1 fruit fly cellular context compared by ENCODE assay signal in the genomic region with DNA sequence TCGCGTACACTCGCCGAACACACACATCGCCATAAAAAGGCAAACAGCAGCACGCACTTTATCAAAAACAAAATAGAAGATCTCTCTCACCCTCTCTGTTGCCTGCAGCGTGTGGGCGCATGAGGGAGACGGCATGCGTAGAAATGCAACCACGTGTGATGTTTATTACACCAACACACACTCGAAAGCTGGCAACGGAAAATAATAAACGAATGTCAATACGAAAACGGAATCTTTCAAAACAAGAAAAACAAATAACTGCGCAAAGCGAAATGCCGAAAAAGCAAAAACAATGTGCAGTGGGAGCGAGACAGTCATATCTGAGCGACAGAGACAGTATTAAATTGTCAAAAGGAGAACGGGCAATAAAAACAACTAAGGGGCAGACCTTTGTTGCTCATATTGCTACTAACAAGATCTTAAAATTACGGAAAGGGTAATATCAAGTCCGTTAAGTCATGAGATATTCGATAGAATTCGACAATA.
A peak's percentile ranks its signal among the peaks of the same experiment; 100 is the strongest.
TF ChIP-seq lines count a peak whose summit lies in the region.

No protein-coding gene starts in this region.

TF ChIP-seq in whole organism, embryonic, 481 proteins besides CTCF, POLR2A, EP300 and RAD21 (continued from another document and continues in another):
- TF ChIP-seq CG10147 (GFP tag; optimal IDR thresholded peaks at IDR 0.05; lab: Kevin White, UChicago) (peak; percentile 63), Usf (GFP tag; optimal IDR thresholded peaks at IDR 0.05; lab: Kevin White, UChicago) (peak; percentile 71), Lhr (GFP tag; optimal IDR thresholded peaks at IDR 0.05; lab: Kevin White, UChicago) (peak; percentile 75), CG43689 (GFP tag; IDR thresholded peaks at IDR 0.05; lab: Robert Waterston, UW) (no peak), Doc2 (GFP tag; IDR thresholded peaks at IDR 0.05; lab: Robert Waterston, UW) (no peak), usp (GFP tag; optimal IDR thresholded peaks at IDR 0.05; lab: Kevin White, UChicago) (no peak), CG10209 (GFP tag; optimal IDR thresholded peaks at IDR 0.05; lab: Kevin White, UChicago) (peak; percentile 90), Nf-YA (GFP tag; IDR thresholded peaks at IDR 0.05; lab: Robert Waterston, UW) (no peak), BtbVII (GFP tag; optimal IDR thresholded peaks at IDR 0.05; lab: Kevin White, UChicago) (peak; percentile 76), gcm (GFP tag; optimal IDR thresholded peaks at IDR 0.05; lab: Kevin White, UChicago) (peak; percentile 84), Neu2 (GFP tag; optimal IDR thresholded peaks at IDR 0.05; lab: Kevin White, UChicago; ENCODE audit: borderline replicate concordance) (peak; percentile 69), Doc3 (GFP tag; IDR thresholded peaks at IDR 0.05; lab: Robert Waterston, UW; ENCODE audit: partially characterized antibody) (no peak), CG17568 (GFP tag; optimal IDR thresholded peaks at IDR 0.05; lab: Kevin White, UChicago) (peak; percentile 83), h (optimal IDR thresholded peaks at IDR 0.05; lab: Kevin White, UChicago) (no peak), CG7556 (GFP tag; optimal IDR thresholded peaks at IDR 0.05; lab: Kevin White, UChicago) (peak; percentile 32), phol (tag; optimal IDR thresholded peaks at IDR 0.05; lab: Kevin White, UChicago) (no peak), slbo (GFP tag; IDR thresholded peaks at IDR 0.05; lab: Robert Waterston, UW) (no peak), CG15269 (tag; optimal IDR thresholded peaks at IDR 0.05; lab: Kevin White, UChicago) (no peak), gcm2 (GFP tag; optimal IDR thresholded peaks at IDR 0.05; lab: Kevin White, UChicago) (peak; percentile 42), CG15011 (GFP tag; optimal IDR thresholded peaks at IDR 0.05; lab: Kevin White, UChicago) (peak; percentile 79), nmo (GFP tag; optimal IDR thresholded peaks at IDR 0.05; lab: Kevin White, UChicago) (no peak), Taf1 (GFP tag; IDR thresholded peaks at IDR 0.05; lab: Robert Waterston, UW) (no peak), CG10959 (GFP tag; IDR thresholded peaks at IDR 0.05; lab: Robert Waterston, UW) (no peak), CG9609 (GFP tag; optimal IDR thresholded peaks at IDR 0.05; lab: Kevin White, UChicago) (peak; percentile 52), Side (GFP tag; optimal IDR thresholded peaks at IDR 0.05; lab: Kevin White, UChicago) (peak; percentile 83), NK7.1 (GFP tag; optimal IDR thresholded peaks at IDR 0.05; lab: Kevin White, UChicago) (peak; percentile 87), CG7357 (GFP tag; IDR thresholded peaks at IDR 0.05; lab: Robert Waterston, UW) (no peak), Drgx (GFP tag; IDR thresholded peaks at IDR 0.05; lab: Robert Waterston, UW) (no peak), caup (GFP tag; optimal IDR thresholded peaks at IDR 0.05; lab: Kevin White, UChicago; ENCODE audit: severe bottlenecking) (peak; percentile 84), CG2129 (GFP tag; IDR thresholded peaks at IDR 0.05; lab: Robert Waterston, UW; ENCODE audit: partially characterized antibody) (no peak), Scr (GFP tag; IDR thresholded peaks at IDR 0.05; lab: Robert Waterston, UW; ENCODE audit: partially characterized antibody) (no peak), Hsf (GFP tag; optimal IDR thresholded peaks at IDR 0.05; lab: Kevin White, UChicago) (no peak), CG15073 (GFP tag; optimal IDR thresholded peaks at IDR 0.05; lab: Kevin White, UChicago) (no peak), sisA (GFP tag; IDR thresholded peaks at IDR 0.05; lab: Robert Waterston, UW) (no peak), dan (GFP tag; IDR thresholded peaks at IDR 0.05; lab: Robert Waterston, UW) (no peak), HmgD (GFP tag; optimal IDR thresholded peaks at IDR 0.05; lab: Kevin White, UChicago) (peak; percentile 56), CG5180 (GFP tag; optimal IDR thresholded peaks at IDR 0.05; lab: Kevin White, UChicago) (peak; percentile 83), sqz (GFP tag; optimal IDR thresholded peaks at IDR 0.05; lab: Kevin White, UChicago) (peak; percentile 87), C15 (GFP tag; IDR thresholded peaks at IDR 0.05; lab: Robert Waterston, UW) (no peak), ttk (GFP tag; IDR thresholded peaks at IDR 0.05; lab: Robert Waterston, UW) (no peak), CG5953 (GFP tag; IDR thresholded peaks at IDR 0.05; lab: Robert Waterston, UW) (no peak), CG3726 (GFP tag; IDR thresholded peaks at IDR 0.05; lab: Robert Waterston, UW) (no peak), vnd (GFP tag; IDR thresholded peaks at IDR 0.05; lab: Robert Waterston, UW; ENCODE audit: partially characterized antibody) (no peak), crp (GFP tag; optimal IDR thresholded peaks at IDR 0.05; lab: Kevin White, UChicago) (peak in 1 of 2 experiments; percentile 31), CG4404 (GFP tag; IDR thresholded peaks at IDR 0.05; lab: Robert Waterston, UW) (no peak), CG31441 (GFP tag; IDR thresholded peaks at IDR 0.05; lab: Robert Waterston, UW) (no peak), Mes4 (GFP tag; optimal IDR thresholded peaks at IDR 0.05; lab: Kevin White, UChicago) (peak; percentile 92), scrt (GFP tag; optimal IDR thresholded peaks at IDR 0.05; lab: Kevin White, UChicago) (peak; percentile 76), lmd (GFP tag; IDR thresholded peaks at IDR 0.05; lab: Robert Waterston, UW) (no peak), so (GFP tag; IDR thresholded peaks at IDR 0.05; lab: Robert Waterston, UW) (no peak), CG4854 (GFP tag; optimal IDR thresholded peaks at IDR 0.05; lab: Kevin White, UChicago) (peak; percentile 74), CG12391 (tag; optimal IDR thresholded peaks at IDR 0.05; lab: Kevin White, UChicago) (peak; percentile 13), E2f2 (GFP tag; IDR thresholded peaks at IDR 0.05; lab: Robert Waterston, UW) (no peak), CG6683 (GFP tag; optimal IDR thresholded peaks at IDR 0.05; lab: Kevin White, UChicago) (peak; percentile 85), Xbp1 (GFP tag; optimal IDR thresholded peaks at IDR 0.05; lab: Kevin White, UChicago) (peak; percentile 12), Fer1 (GFP tag; optimal IDR thresholded peaks at IDR 0.05; lab: Kevin White, UChicago) (peak; percentile 87), da (GFP tag; optimal IDR thresholded peaks at IDR 0.05; lab: Kevin White, UChicago) (peak; percentile 87), CG7839 (tag; optimal IDR thresholded peaks at IDR 0.05; lab: Kevin White, UChicago) (no peak), CG9437 (GFP tag; optimal IDR thresholded peaks at IDR 0.05; lab: Kevin White, UChicago) (peak; percentile 6), CG8290 (GFP tag; optimal IDR thresholded peaks at IDR 0.05; lab: Kevin White, UChicago) (peak; percentile 80), CG8290 (tag; optimal IDR thresholded peaks at IDR 0.05; lab: Kevin White, UChicago) (peak; percentile 71 to 93), CG18599 (GFP tag; optimal IDR thresholded peaks at IDR 0.05; lab: Kevin White, UChicago) (peak; percentile 88), stc (GFP tag; IDR thresholded peaks at IDR 0.05; lab: Robert Waterston, UW) (no peak), ci (GFP tag; IDR thresholded peaks at IDR 0.05; lab: Robert Waterston, UW) (no peak), gro (GFP tag; optimal IDR thresholded peaks at IDR 0.05; lab: Kevin White, UChicago) (peak; percentile 55), amos (GFP tag; IDR thresholded peaks at IDR 0.05; lab: Robert Waterston, UW; ENCODE audit: partially characterized antibody) (no peak), CG34224 (GFP tag; IDR thresholded peaks at IDR 0.05; lab: Robert Waterston, UW; ENCODE audit: partially characterized antibody) (no peak), Sry-β (GFP tag; optimal IDR thresholded peaks at IDR 0.05; lab: Kevin White, UChicago) (peak; percentile 66), otp (GFP tag; IDR thresholded peaks at IDR 0.05; lab: Robert Waterston, UW) (no peak), sug (tag; optimal IDR thresholded peaks at IDR 0.05; lab: Kevin White, UChicago) (peak; percentile 82), gfzf (GFP tag; optimal IDR thresholded peaks at IDR 0.05; lab: Kevin White, UChicago) (peak; percentile 16), CG12219 (GFP tag; optimal IDR thresholded peaks at IDR 0.05; lab: Kevin White, UChicago) (peak; percentile 81), bcd (GFP tag; optimal IDR thresholded peaks at IDR 0.05; lab: Kevin White, UChicago) (peak; percentile 63), hb (GFP tag; IDR thresholded peaks at IDR 0.05; lab: Robert Waterston, UW; ENCODE audit: partially characterized antibody) (no peak), gem (tag; optimal IDR thresholded peaks at IDR 0.05; lab: Kevin White, UChicago) (peak; percentile 43), CG7786 (GFP tag; optimal IDR thresholded peaks at IDR 0.05; lab: Kevin White, UChicago) (peak; percentile 66), croc (GFP tag; conservative IDR thresholded peaks at IDR 0.05; lab: Robert Waterston, UW) (no peak), CG16815 (GFP tag; optimal IDR thresholded peaks at IDR 0.05; lab: Kevin White, UChicago) (no peak), CG8281 (tag; optimal IDR thresholded peaks at IDR 0.05; lab: Kevin White, UChicago) (peak; percentile 80), Bteb2 (GFP tag; optimal IDR thresholded peaks at IDR 0.05; lab: Kevin White, UChicago) (peak; percentile 45), fd64A (GFP tag; optimal IDR thresholded peaks at IDR 0.05; lab: Kevin White, UChicago) (peak; percentile 96), CG9817 (tag; optimal IDR thresholded peaks at IDR 0.05; lab: Kevin White, UChicago) (peak; percentile 20), ATbp (GFP tag; optimal IDR thresholded peaks at IDR 0.05; lab: Kevin White, UChicago) (peak; percentile 97), CG2120 (GFP tag; optimal IDR thresholded peaks at IDR 0.05; lab: Kevin White, UChicago) (no peak), tll (GFP tag; optimal IDR thresholded peaks at IDR 0.05; lab: Kevin White, UChicago) (peak in 1 of 2 experiments; percentile 96), emc (GFP tag; optimal IDR thresholded peaks at IDR 0.05; lab: Kevin White, UChicago) (peak; percentile 11), MESR4 (GFP tag; optimal IDR thresholded peaks at IDR 0.05; lab: Kevin White, UChicago) (peak; percentile 24), wek (GFP tag; optimal IDR thresholded peaks at IDR 0.05; lab: Kevin White, UChicago) (peak; percentile 88), Ravus (GFP tag; IDR thresholded peaks at IDR 0.05; lab: Robert Waterston, UW) (no peak), CG8765 (GFP tag; IDR thresholded peaks at IDR 0.05; lab: Robert Waterston, UW) (no peak), Pdp1 (GFP tag; optimal IDR thresholded peaks at IDR 0.05; lab: Kevin White, UChicago) (peak; percentile 34 to 51), Asciz (GFP tag; optimal IDR thresholded peaks at IDR 0.05; lab: Kevin White, UChicago) (peak; percentile 91), Med (GFP tag; lab: Kevin White, UChicago) (peak; percentile 97), hbn (GFP tag; IDR thresholded peaks at IDR 0.05; lab: Robert Waterston, UW; ENCODE audit: partially characterized antibody) (no peak), ind (GFP tag; optimal IDR thresholded peaks at IDR 0.05; lab: Kevin White, UChicago) (no peak), Dll (GFP tag; IDR thresholded peaks at IDR 0.05; lab: Robert Waterston, UW; ENCODE audit: partially characterized antibody) (no peak), CG10543 (GFP tag; optimal IDR thresholded peaks at IDR 0.05; lab: Kevin White, UChicago) (peak; percentile 94), abd-A (tag; optimal IDR thresholded peaks at IDR 0.05; lab: Kevin White, UChicago) (peak; percentile 98), CG17385 (GFP tag; optimal IDR thresholded peaks at IDR 0.05; lab: Kevin White, UChicago) (peak; percentile 53), CG3847 (GFP tag; IDR thresholded peaks at IDR 0.05; lab: Robert Waterston, UW) (no peak), danr (GFP tag; IDR thresholded peaks at IDR 0.05; lab: Robert Waterston, UW) (no peak), CG14050 (GFP tag; IDR thresholded peaks at IDR 0.05; lab: Robert Waterston, UW) (no peak), tx (GFP tag; optimal IDR thresholded peaks at IDR 0.05; lab: Kevin White, UChicago) (peak; percentile 60), PHDP (tag; optimal IDR thresholded peaks at IDR 0.05; lab: Kevin White, UChicago) (peak; percentile 61), CG10267 (tag; optimal IDR thresholded peaks at IDR 0.05; lab: Kevin White, UChicago) (peak; percentile 27), CG15696 (tag; optimal IDR thresholded peaks at IDR 0.05; lab: Kevin White, UChicago) (peak; percentile 90), btn (GFP tag; optimal IDR thresholded peaks at IDR 0.05; lab: Kevin White, UChicago) (peak; percentile 86), HmgZ (tag; optimal IDR thresholded peaks at IDR 0.05; lab: Kevin White, UChicago) (peak; percentile 91), Poxn (GFP tag; IDR thresholded peaks at IDR 0.05; lab: Robert Waterston, UW) (no peak), Ets97D (GFP tag; optimal IDR thresholded peaks at IDR 0.05; lab: Kevin White, UChicago) (peak; percentile 59), sna (GFP tag; IDR thresholded peaks at IDR 0.05; lab: Robert Waterston, UW; ENCODE audit: partially characterized antibody) (no peak), CG34422 (GFP tag; IDR thresholded peaks at IDR 0.05; lab: Robert Waterston, UW) (no peak), Chrac-16 (GFP tag; optimal IDR thresholded peaks at IDR 0.05; lab: Kevin White, UChicago) (no peak), dmrt11E (tag; optimal IDR thresholded peaks at IDR 0.05; lab: Kevin White, UChicago) (peak; percentile 71), crc (GFP tag; optimal IDR thresholded peaks at IDR 0.05; lab: Kevin White, UChicago) (peak; percentile 55), CG16863 (GFP tag; optimal IDR thresholded peaks at IDR 0.05; lab: Kevin White, UChicago) (peak; percentile 89), Atf6 (GFP tag; IDR thresholded peaks at IDR 0.05; lab: Robert Waterston, UW) (no peak), Atf3 (GFP tag; optimal IDR thresholded peaks at IDR 0.05; lab: Kevin White, UChicago) (peak; percentile 74), CG8478 (optimal IDR thresholded peaks at IDR 0.05; lab: Kevin White, UChicago) (peak; percentile 86), CG42726 (GFP tag; IDR thresholded peaks at IDR 0.05; lab: Robert Waterston, UW; ENCODE audit: partially characterized antibody) (no peak), Antp (GFP tag; optimal IDR thresholded peaks at IDR 0.05; lab: Kevin White, UChicago) (peak; percentile 41), zen2 (GFP tag; IDR thresholded peaks at IDR 0.05; lab: Robert Waterston, UW; ENCODE audit: partially characterized antibody) (no peak), vfl (GFP tag; optimal IDR thresholded peaks at IDR 0.05; lab: Kevin White, UChicago) (no peak), CG13424 (tag; optimal IDR thresholded peaks at IDR 0.05; lab: Kevin White, UChicago) (peak; percentile 57), luna (GFP tag; optimal IDR thresholded peaks at IDR 0.05; lab: Kevin White, UChicago) (peak; percentile 66), wdn (GFP tag; IDR thresholded peaks at IDR 0.05; lab: Robert Waterston, UW) (no peak), CG1832 (GFP tag; optimal IDR thresholded peaks at IDR 0.05; lab: Kevin White, UChicago) (peak; percentile 88), CG18011 (GFP tag; optimal IDR thresholded peaks at IDR 0.05; lab: Kevin White, UChicago) (no peak)
